Fruit fly (Drosophila melanogaster): Measurements from ENCODE around the gene Hsc20.

Gene Hsc20

dm6 chr3L:16193851-16194709, 38.8 kb upstream of the Hsc20 start (continued):
- TF ChIP-seq CG2875 (GFP tag; optimal IDR thresholded peaks at IDR 0.05) (peak; percentile 81), croc (GFP tag; conservative IDR thresholded peaks at IDR 0.05) (0 out of 3 replicates have a peak, but pooled peaks have one; percentile 17), Sry-δ (GFP tag; optimal IDR thresholded peaks at IDR 0.05) (no peak), crp (GFP tag; optimal IDR thresholded peaks at IDR 0.05) (no peak), Poxn (GFP tag; IDR thresholded peaks at IDR 0.05) (no peak), Rfx (GFP tag; IDR thresholded peaks at IDR 0.05) (no peak), CG17912 (GFP tag; optimal IDR thresholded peaks at IDR 0.05) (no peak), CG9817 (tag; optimal IDR thresholded peaks at IDR 0.05) (no peak), CG8089 (GFP tag; optimal IDR thresholded peaks at IDR 0.05) (peak; percentile 49), Side (GFP tag; optimal IDR thresholded peaks at IDR 0.05) (peak; percentile 17), CG15011 (GFP tag; optimal IDR thresholded peaks at IDR 0.05) (no peak), unc-4 (GFP tag; IDR thresholded peaks at IDR 0.05; ENCODE audit: partially characterized antibody) (no peak), Aef1 (GFP tag; IDR thresholded peaks at IDR 0.05) (no peak), CG10274 (GFP tag; optimal IDR thresholded peaks at IDR 0.05) (no peak), oc (tag; optimal IDR thresholded peaks at IDR 0.05) (peak; percentile 27), tap (tag; optimal IDR thresholded peaks at IDR 0.05) (no peak), ewg (GFP tag; optimal IDR thresholded peaks at IDR 0.05) (peak; percentile 15), cwo (GFP tag; optimal IDR thresholded peaks at IDR 0.05) (peak; percentile 64), twi (tag; optimal IDR thresholded peaks at IDR 0.05) (peak; percentile 73), dysf (GFP tag; IDR thresholded peaks at IDR 0.05) (0 out of 3 replicates have a peak, but pooled peaks have one; percentile 11), CG30020 (tag; optimal IDR thresholded peaks at IDR 0.05) (no peak), gcm (GFP tag; optimal IDR thresholded peaks at IDR 0.05) (peak; percentile 58), CG1832 (GFP tag; optimal IDR thresholded peaks at IDR 0.05) (no peak), salm (tag; optimal IDR thresholded peaks at IDR 0.05) (peak; percentile 48), CG12299 (tag; optimal IDR thresholded peaks at IDR 0.05) (no peak), row (GFP tag; IDR thresholded peaks at IDR 0.05) (no peak), Nf-YB (GFP tag; optimal IDR thresholded peaks at IDR 0.05) (peak; percentile 24), danr (GFP tag; IDR thresholded peaks at IDR 0.05) (no peak), zen (tag; optimal IDR thresholded peaks at IDR 0.05) (no peak), al (GFP tag; IDR thresholded peaks at IDR 0.05) (no peak), CG13894 (tag; optimal IDR thresholded peaks at IDR 0.05) (peak; percentile 31), CG17359 (tag; optimal IDR thresholded peaks at IDR 0.05) (peak; percentile 7), CG3726 (GFP tag; IDR thresholded peaks at IDR 0.05) (no peak), CG4820 (GFP tag; optimal IDR thresholded peaks at IDR 0.05) (peak; percentile 1), CG4730 (GFP tag; IDR thresholded peaks at IDR 0.05) (no peak), Drgx (GFP tag; IDR thresholded peaks at IDR 0.05) (peak; percentile 69), crol (GFP tag; IDR thresholded peaks at IDR 0.05) (peak; percentile 61), corto (GFP tag; optimal IDR thresholded peaks at IDR 0.05) (peak; percentile 45), Ravus (GFP tag; IDR thresholded peaks at IDR 0.05) (no peak), CG3281 (GFP tag; optimal IDR thresholded peaks at IDR 0.05) (no peak), exex (tag; optimal IDR thresholded peaks at IDR 0.05) (no peak), caup (GFP tag; optimal IDR thresholded peaks at IDR 0.05; ENCODE audit: severe bottlenecking) (no peak), otp (GFP tag; IDR thresholded peaks at IDR 0.05) (no peak), CG2678 (tag; optimal IDR thresholded peaks at IDR 0.05) (peak; percentile 21), CG4360 (GFP tag; IDR thresholded peaks at IDR 0.05) (no peak), CG9727 (GFP tag; optimal IDR thresholded peaks at IDR 0.05) (peak; percentile 2), CG8359 (GFP tag; optimal IDR thresholded peaks at IDR 0.05; ENCODE audit: borderline replicate concordance) (peak; percentile 55), CoRest (tag; optimal IDR thresholded peaks at IDR 0.05) (peak; percentile 18)

All from whole organism, embryonic.